Fruit fly (Drosophila melanogaster): ENCODE results near the gene CG15865.
A peak's percentile ranks its signal among the peaks of the same experiment; 100 is the strongest.

Gene CG15865

dm6 chrX:16655724-16656235, 8.5 kb downstream of the CG15865 start (continued):
- TF ChIP-seq CG10669 (GFP tag; optimal IDR thresholded peaks at IDR 0.05) (no peak), Eip75B (GFP tag; optimal IDR thresholded peaks at IDR 0.05) (no peak), dsx (GFP tag; optimal IDR thresholded peaks at IDR 0.05; ENCODE audit: poor library complexity, severe bottlenecking) (peak; percentile 20), svp (GFP tag) (peak; percentile 76), eg (GFP tag; IDR thresholded peaks at IDR 0.05) (no peak)

dm6 chrX:16654931-16655409, 9.3 kb downstream of the CG15865 start, which contains the start of the genes Nemp and r:
Gene Nemp (minus strand): TSS chrX:16655015.
Gene r (plus strand): TSS chrX:16655359.
- no peak for TF ChIP-seq lz (GFP tag; optimal IDR thresholded peaks at IDR 0.05)
- peak; percentile 7 for TF ChIP-seq Sox14 (GFP tag; optimal IDR thresholded peaks at IDR 0.05)
- no peak for TF ChIP-seq CG10631 (GFP tag; optimal IDR thresholded peaks at IDR 0.05)
- peak; percentile 86 for TF ChIP-seq fkh (GFP tag; optimal IDR thresholded peaks at IDR 0.05)
- no peak for TF ChIP-seq OdsH (GFP tag; optimal IDR thresholded peaks at IDR 0.05)
- TF ChIP-seq Eip75B (GFP tag; optimal IDR thresholded peaks at IDR 0.05): no peak
- TF ChIP-seq svp (GFP tag): no peak
- no peak for TF ChIP-seq fd59A (GFP tag; optimal IDR thresholded peaks at IDR 0.05)

dm6 chrX:16651625-16652024, 12.6 kb downstream of the CG15865 start:
- TF ChIP-seq svp (GFP tag) (peak; percentile 98), Smox (GFP tag; optimal IDR thresholded peaks at IDR 0.05) (no peak), Eip78C (GFP tag) (peak; percentile 16), esn (GFP tag; optimal IDR thresholded peaks at IDR 0.05) (no peak)

dm6 chrX:16651098-16651497, 13.2 kb downstream of the CG15865 start, which contains the start of the genes CG32573 and CG42512:
Gene CG32573 (plus strand): TSS chrX:16651376.
Gene CG42512 (plus strand): TSS chrX:16651376.
- TF ChIP-seq CG1621 (tag; optimal IDR thresholded peaks at IDR 0.05) (peak; percentile 95), CG10631 (GFP tag; optimal IDR thresholded peaks at IDR 0.05) (no peak), net (GFP tag; optimal IDR thresholded peaks at IDR 0.05) (no peak), Blimp-1 (GFP tag; optimal IDR thresholded peaks at IDR 0.05) (no peak), vri (GFP tag; optimal IDR thresholded peaks at IDR 0.05) (no peak), CG6276 (GFP tag; optimal IDR thresholded peaks at IDR 0.05) (no peak), fkh (GFP tag; optimal IDR thresholded peaks at IDR 0.05) (no peak), achi (GFP tag; optimal IDR thresholded peaks at IDR 0.05) (peak; percentile 60), CG11294 (GFP tag; IDR thresholded peaks at IDR 0.05) (no peak), CG3919 (GFP tag; optimal IDR thresholded peaks at IDR 0.05) (peak; percentile 0)

dm6 chrX:16650078-16651063, 13.9 kb downstream of the CG15865 start:
- 0 out of 3 replicates have a peak, but pooled peaks have one; percentile 27 for TF ChIP-seq eg (GFP tag; IDR thresholded peaks at IDR 0.05)
- peak; percentile 85 for TF ChIP-seq Hr4 (GFP tag; optimal IDR thresholded peaks at IDR 0.05)
- no peak for TF ChIP-seq OdsH (GFP tag; optimal IDR thresholded peaks at IDR 0.05)
- peak; percentile 28 for TF ChIP-seq dsx (GFP tag; optimal IDR thresholded peaks at IDR 0.05; ENCODE audit: poor library complexity, severe bottlenecking)
- TF ChIP-seq vri (GFP tag; optimal IDR thresholded peaks at IDR 0.05): no peak
- TF ChIP-seq topi (GFP tag; optimal IDR thresholded peaks at IDR 0.05): peak; percentile 36
- TF ChIP-seq achi (GFP tag; optimal IDR thresholded peaks at IDR 0.05): no peak
- peak; percentile 82 for TF ChIP-seq svp (GFP tag)
- TF ChIP-seq net (GFP tag; optimal IDR thresholded peaks at IDR 0.05): peak; percentile 41
- TF ChIP-seq Eip75B (GFP tag; optimal IDR thresholded peaks at IDR 0.05): peak; percentile 61
- peak; percentile 13 for TF ChIP-seq Sox14 (GFP tag; optimal IDR thresholded peaks at IDR 0.05)
- no peak for TF ChIP-seq Blimp-1 (GFP tag; optimal IDR thresholded peaks at IDR 0.05)
- TF ChIP-seq CG3032 (tag; optimal IDR thresholded peaks at IDR 0.05): no peak
- peak; percentile 48 for TF ChIP-seq CG16779 (tag; optimal IDR thresholded peaks at IDR 0.05)
- peak; percentile 27 for TF ChIP-seq Eip93F (GFP tag; optimal IDR thresholded peaks at IDR 0.05)
- peak; percentile 44; the same call in 1 of the 2 replicates for TF ChIP-seq CG15336 (GFP tag; IDR thresholded peaks at IDR 0.05)
- TF ChIP-seq fkh (GFP tag; optimal IDR thresholded peaks at IDR 0.05): peak; percentile 82
- TF ChIP-seq Eip78C (GFP tag): peak; percentile 91
- peak; percentile 69 for TF ChIP-seq Met (GFP tag; optimal IDR thresholded peaks at IDR 0.05)
- TF ChIP-seq lz (GFP tag; optimal IDR thresholded peaks at IDR 0.05): peak; percentile 44
